Worm (Caenorhabditis elegans) whole organism, early embryonic: ENCODE results near the gene citk-1.

Experiments used
- aly-1 ChIP-seq: sonication (generic microtip); optimal IDR thresholded peaks from 2 replicates; lab custom pipeline; 2016; ENCODE audit warnings: missing genetic modification characterization, missing compliant biosample characterization
- ama-1 ChIP-seq: fragments of 150-350 bp; optimal IDR thresholded peaks from 2 replicates; lab custom pipeline; 2014
- ceh-13 ChIP-seq: fragments of 200-800 bp; sonication (Bioruptor generic); optimal IDR thresholded peaks from 2 replicates; lab custom pipeline; 2018; ENCODE audit warnings: mild to moderate bottlenecking, missing genetic modification characterization, missing compliant biosample characterization
- ceh-36 ChIP-seq: sonication (generic microtip); optimal IDR thresholded peaks from 2 replicates; lab custom pipeline; 2016; ENCODE audit warnings: missing genetic modification characterization, inconsistent platforms, missing compliant biosample characterization
- pes-1 ChIP-seq: fragments of 200-800 bp; sonication (Bioruptor generic); IDR thresholded peaks from 2 replicates; pipeline ENCODE4 v1.3.6; 2022; ENCODE audit warnings: missing genetic modification reagents, missing genetic modification characterization, missing compliant biosample characterization
- tra-4 ChIP-seq: sonication (generic microtip); optimal IDR thresholded peaks from 2 replicates; lab custom pipeline; 2017; ENCODE audit warnings: missing genetic modification characterization, missing compliant biosample characterization

ce11 chrII:13907615-13908014, 1.1 kb upstream of the citk-1 start:
- no peak for TF ChIP-seq ama-1 (lab: Kevin White, UChicago)
- no peak for TF ChIP-seq aly-1 (tag; lab: Kevin White, UChicago)
- TF ChIP-seq ceh-13 (GFP tag; lab: Kevin White, UChicago), result no peak
- TF ChIP-seq tra-4 (tag; lab: Kevin White, UChicago), result no peak
- TF ChIP-seq pes-1 (GFP tag; lab: Robert Waterston, UW), result no peak
- no peak for TF ChIP-seq ceh-36 (tag; lab: Kevin White, UChicago)
